Worm (Caenorhabditis elegans) whole organism, L2 larva: ENCODE measurements around the gene rrc-1.

Experiments used
- F13H6.1 ChIP-seq: sonication (generic microtip); optimal IDR thresholded peaks from 2 replicates; lab custom pipeline; 2016; ENCODE audit warnings: missing genetic modification characterization, missing compliant biosample characterization
- alr-1 ChIP-seq: fragments of 150-350 bp; optimal IDR thresholded peaks from 2 replicates; lab custom pipeline; 2014; ENCODE audit warnings: missing biosample characterization, missing genetic modification characterization
- ama-1 ChIP-seq: fragments of 150-350 bp; optimal IDR thresholded peaks from 2 replicates; lab custom pipeline; 2018; ENCODE audit warnings: inconsistent platforms
- crh-2 ChIP-seq: sonication (generic microtip); optimal IDR thresholded peaks from 2 replicates; lab custom pipeline; 2017; ENCODE audit warnings: missing biosample characterization, missing genetic modification characterization
- egl-27 ChIP-seq: sonication (generic microtip); optimal IDR thresholded peaks from 3 replicates; lab custom pipeline; 2017; ENCODE audit warnings: missing biosample characterization, missing genetic modification reagents, missing genetic modification characterization
- elt-1 ChIP-seq: fragments of 150-350 bp; optimal IDR thresholded peaks from 2 replicates; lab custom pipeline; 2014; ENCODE audit warnings: missing biosample characterization, missing genetic modification characterization
- fos-1 ChIP-seq: fragments of 150-350 bp; optimal IDR thresholded peaks from 2 replicates; lab custom pipeline; 2014; ENCODE audit warnings: missing biosample characterization, missing genetic modification characterization
- gmeb-1 ChIP-seq: fragments of 150-350 bp; optimal IDR thresholded peaks from 2 replicates; lab custom pipeline; 2014; ENCODE audit warnings: missing biosample characterization, missing genetic modification characterization
- lin-11 ChIP-seq: fragments of 150-350 bp; sonication (generic microtip); optimal IDR thresholded peaks from 2 replicates; lab custom pipeline; 2014; ENCODE audit warnings: missing biosample characterization, missing genetic modification characterization, inconsistent platforms, mixed read lengths
- lin-13 ChIP-seq: fragments of 150-350 bp; optimal IDR thresholded peaks from 2 replicates; lab custom pipeline; 2014; ENCODE audit warnings: missing biosample characterization, missing genetic modification reagents, missing genetic modification characterization
- lin-39 ChIP-seq: fragments of 150-350 bp; optimal IDR thresholded peaks from 2 replicates; lab custom pipeline; 2014; ENCODE audit warnings: missing biosample characterization, missing genetic modification reagents, missing genetic modification characterization
- lsy-2 ChIP-seq, 2 experiments: fragments of 150-350 bp in 1 of 2; sonication (generic microtip) in 1 of 2; optimal IDR thresholded peaks; 2 replicates each; lab custom pipeline; 2014 to 2017; ENCODE audit warnings: missing biosample characterization in 2 of 2, missing genetic modification characterization in 2 of 2
- mab-5 ChIP-seq: fragments of 150-350 bp; optimal IDR thresholded peaks from 2 replicates; lab custom pipeline; 2014; ENCODE audit warnings: missing biosample characterization, missing genetic modification characterization
- nhr-11 ChIP-seq: fragments of 150-350 bp; optimal IDR thresholded peaks from 2 replicates; lab custom pipeline; 2014; ENCODE audit warnings: missing biosample characterization, missing genetic modification characterization
- nhr-12 ChIP-seq: fragments of 150-350 bp; optimal IDR thresholded peaks from 2 replicates; lab custom pipeline; 2014; ENCODE audit warnings: missing biosample characterization, missing genetic modification characterization
- nhr-129 ChIP-seq: fragments of 150-350 bp; optimal IDR thresholded peaks from 2 replicates; lab custom pipeline; 2014; ENCODE audit warnings: missing biosample characterization, missing genetic modification characterization
- nhr-21 ChIP-seq: fragments of 150-350 bp; optimal IDR thresholded peaks from 2 replicates; lab custom pipeline; 2014; ENCODE audit warnings: missing biosample characterization, missing genetic modification characterization
- nhr-23 ChIP-seq: fragments of 150-350 bp; optimal IDR thresholded peaks from 2 replicates; lab custom pipeline; 2014; ENCODE audit warnings: missing biosample characterization, missing genetic modification reagents, missing genetic modification characterization
- nhr-25 ChIP-seq: fragments of 150-350 bp; sonication (generic microtip); optimal IDR thresholded peaks from 3 replicates; lab custom pipeline; 2014; ENCODE audit warnings: missing biosample characterization, missing genetic modification characterization
- sma-3 ChIP-seq: sonication (generic microtip); optimal IDR thresholded peaks from 2 replicates; lab custom pipeline; 2016; ENCODE audit warnings: missing genetic modification reagents, missing genetic modification characterization, missing compliant biosample characterization
- sma-9 ChIP-seq, 2 experiments: fragments of 150-350 bp in 1 of 2; sonication (generic microtip) in 1 of 2; optimal IDR thresholded peaks; 2 replicates each; lab custom pipeline; 2014 to 2016; ENCODE audit warnings: missing genetic modification characterization in 2 of 2, mild to moderate bottlenecking in 1 of 2, missing biosample characterization in 1 of 2, missing compliant biosample characterization in 1 of 2, missing genetic modification reagents in 1 of 2, moderate library complexity in 1 of 2
- snpc-4 ChIP-seq: fragments of 150-350 bp; optimal IDR thresholded peaks from 2 replicates; lab custom pipeline; 2014; ENCODE audit warnings: missing biosample characterization, missing genetic modification characterization
- unc-39 ChIP-seq: fragments of 150-350 bp; optimal IDR thresholded peaks from 2 replicates; lab custom pipeline; 2014; ENCODE audit warnings: missing biosample characterization, missing genetic modification characterization
- unc-55 ChIP-seq: fragments of 150-350 bp; sonication (generic microtip); optimal IDR thresholded peaks from 3 replicates; lab custom pipeline; 2014; ENCODE audit warnings: missing biosample characterization, missing genetic modification reagents, missing genetic modification characterization
- unc-62 ChIP-seq: fragments of 150-350 bp; optimal IDR thresholded peaks from 2 replicates; lab custom pipeline; 2014; ENCODE audit warnings: missing biosample characterization, missing genetic modification reagents, missing genetic modification characterization
- zag-1 ChIP-seq: fragments of 150-350 bp; optimal IDR thresholded peaks from 2 replicates; lab custom pipeline; 2014; ENCODE audit warnings: missing biosample characterization, missing genetic modification characterization
- ztf-1 ChIP-seq: fragments of 200-800 bp; sonication (Bioruptor generic); conservative IDR thresholded peaks from 2 replicates; pipeline ENCODE4 v1.3.6; 2022; ENCODE audit warnings: missing genetic modification characterization, missing compliant biosample characterization
- ztf-11 ChIP-seq: sonication (generic microtip); optimal IDR thresholded peaks from 2 replicates; lab custom pipeline; 2017; ENCODE audit warnings: missing biosample characterization, missing genetic modification characterization

The rrc-1 gene

DNA sequence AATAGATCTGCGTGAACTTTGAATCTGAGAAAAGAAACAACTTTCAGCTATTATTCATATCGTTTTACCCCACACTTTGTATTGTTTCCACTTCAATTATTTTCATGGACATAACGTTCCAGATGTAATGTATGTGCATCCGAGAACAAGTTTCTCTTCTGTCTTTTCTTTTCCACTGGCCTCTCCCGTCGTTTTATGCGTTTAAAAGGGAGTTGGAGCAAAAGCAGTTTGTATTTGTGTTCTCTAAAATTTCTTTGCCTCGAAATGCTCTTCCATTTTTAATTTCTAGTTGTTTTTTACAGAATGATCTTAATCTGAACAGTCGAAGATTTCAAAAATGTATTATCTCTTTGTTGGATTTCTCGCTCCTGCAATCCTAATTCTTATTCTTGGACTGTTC is 25.5 kb upstream of the rrc-1 start, which contains the start of gene R07B1.11:
Gene R07B1.11 (plus strand): TSS at position 301 of the 400 bp plus-strand sequence.
- no peak for TF ChIP-seq nhr-21 (tag; lab: Kevin White, UChicago)
- TF ChIP-seq snpc-4 (tag; lab: Kevin White, UChicago), result no peak
- no peak for TF ChIP-seq zag-1 (tag; lab: Kevin White, UChicago)
- no peak for TF ChIP-seq nhr-23 (tag; lab: Kevin White, UChicago)
- no peak for TF ChIP-seq nhr-12
- TF ChIP-seq unc-62 (GFP tag; lab: Kevin White, UChicago), result no peak
- no peak for TF ChIP-seq nhr-11
- TF ChIP-seq ztf-11, result no peak
- no peak for TF ChIP-seq F13H6.1 (tag; lab: Kevin White, UChicago)
- TF ChIP-seq nhr-129 (tag; lab: Kevin White, UChicago), result no peak
- no peak for TF ChIP-seq unc-55 (GFP tag; lab: Kevin White, UChicago)
- no peak for TF ChIP-seq egl-27 (tag; lab: Kevin White, UChicago)
- no peak for TF ChIP-seq mab-5 (tag; lab: Kevin White, UChicago)

DNA sequence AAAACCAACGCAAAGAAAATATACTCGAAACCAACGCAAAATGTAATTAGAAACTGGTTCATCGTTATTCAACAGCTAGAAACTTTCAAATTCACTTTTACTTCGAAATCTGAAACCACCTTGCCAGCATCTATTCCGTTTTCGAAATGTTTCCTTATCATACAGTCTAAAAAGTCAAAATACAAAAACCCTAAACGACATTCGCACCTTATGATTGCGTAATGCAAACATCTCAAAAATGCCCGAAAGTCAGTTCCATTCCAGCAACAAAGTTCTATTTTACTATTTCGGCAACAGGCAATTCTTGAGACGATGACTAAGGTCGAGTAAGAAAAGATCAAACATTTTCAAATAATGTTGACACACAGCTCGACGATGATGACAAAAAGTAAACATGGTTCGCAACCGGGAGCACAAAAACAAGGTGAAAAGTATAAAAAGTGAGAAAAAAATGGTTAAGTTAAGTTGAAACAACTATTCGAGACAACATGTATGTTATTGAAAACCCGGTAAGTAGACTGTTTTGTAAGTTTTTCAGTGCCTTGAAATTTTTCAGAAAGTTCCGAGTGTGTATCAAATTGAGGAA is 20.8 kb upstream of the rrc-1 start, which contains the start of gene lec-7:
Gene lec-7 (plus strand): TSS at position 297 of the 586 bp plus-strand sequence.
- no peak for TF ChIP-seq lin-11 (tag; lab: Kevin White, UChicago)
- TF ChIP-seq fos-1 (tag; lab: Kevin White, UChicago), result peak; percentile 66
- TF ChIP-seq gmeb-1 (tag; lab: Kevin White, UChicago), result no peak
- TF ChIP-seq nhr-129 (tag; lab: Kevin White, UChicago), result peak; percentile 20
- TF ChIP-seq, all 48 proteins: peak for 2

DNA sequence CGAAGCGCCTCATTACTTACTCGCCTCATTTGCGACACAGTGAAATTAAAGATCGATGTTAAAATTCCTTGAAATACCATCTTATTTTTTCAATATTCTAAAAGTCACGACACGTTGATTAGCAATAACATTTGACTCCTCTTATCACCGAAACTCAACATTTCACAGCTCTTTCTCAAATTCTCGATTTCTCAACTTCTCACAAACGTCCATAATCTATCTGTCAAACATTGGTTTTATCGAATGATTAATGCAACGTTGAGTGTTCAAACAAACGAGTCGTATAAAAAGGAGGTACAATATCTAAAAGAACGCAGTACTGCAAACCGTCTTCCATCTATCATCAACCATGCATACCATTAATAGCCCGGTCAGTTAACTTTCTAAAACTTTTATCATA is 19.2 kb upstream of the rrc-1 start, which contains the start of gene lec-8:
Gene lec-8 (plus strand): TSS at position 314 of the 400 bp plus-strand sequence.
- TF ChIP-seq fos-1 (tag; lab: Kevin White, UChicago) (peak; percentile 90), unc-62 (GFP tag; lab: Kevin White, UChicago) (no peak)

ce11 chrX:9848214-9848789 is 17.2 kb upstream of the rrc-1 start:
- TF ChIP-seq alr-1 (no peak), snpc-4 (tag; lab: Kevin White, UChicago) (no peak), sma-3 (GFP tag; lab: Kevin White, UChicago) (no peak), lin-39 (no peak), nhr-12 (no peak), lin-11 (tag; lab: Kevin White, UChicago) (no peak), elt-1 (tag; lab: Kevin White, UChicago) (no peak), unc-39 (tag; lab: Kevin White, UChicago) (no peak), nhr-21 (tag; lab: Kevin White, UChicago) (no peak), lin-13 (GFP tag; lab: Kevin White, UChicago) (no peak), nhr-25 (tag; lab: Kevin White, UChicago) (no peak), sma-9 (GFP tag; optimal IDR thresholded peaks at IDR 0.05; lab: Kevin White, UChicago) (no peak), sma-9 (tag; optimal IDR thresholded peaks at IDR 0.05; lab: Kevin White, UChicago) (no peak), nhr-23 (tag; lab: Kevin White, UChicago) (no peak)

ce11 chrX:9846975-9847374 is 15.9 kb upstream of the rrc-1 start, which contains the start of gene vab-15:
Gene vab-15, plus strand, starts transcription at chrX:9847275.
- TF ChIP-seq lin-39, result no peak
- no peak for TF ChIP-seq gmeb-1 (tag; lab: Kevin White, UChicago)
- no peak for TF ChIP-seq crh-2
- TF ChIP-seq ztf-11, result no peak

DNA sequence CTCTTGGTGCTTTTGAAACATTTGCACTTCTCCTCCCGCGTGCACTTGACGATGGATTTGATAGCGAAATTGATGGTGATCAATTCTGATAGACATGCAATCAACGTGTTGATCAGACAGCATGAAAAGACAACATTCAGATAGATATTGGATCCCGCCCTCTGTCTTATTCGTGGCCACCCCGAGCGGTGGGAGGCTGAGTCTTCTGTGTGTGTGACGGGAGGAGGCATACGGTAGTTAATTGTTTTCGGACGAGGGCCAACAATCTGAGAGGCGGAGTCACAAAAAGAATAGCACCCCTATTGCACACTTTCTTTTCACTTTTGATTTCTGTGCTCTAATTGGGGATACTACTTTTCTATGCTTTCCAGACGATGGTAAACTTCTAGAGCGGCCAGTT is 14.8 kb upstream of the rrc-1 start:
- TF ChIP-seq lsy-2 (tag; optimal IDR thresholded peaks at IDR 0.05; lab: Kevin White, UChicago), result peak in 1 of 2 experiments; percentile 33
- no peak for TF ChIP-seq ztf-1 (GFP tag; lab: Robert Waterston, UW)
- TF ChIP-seq, all 48 proteins: peak for 1

DNA sequence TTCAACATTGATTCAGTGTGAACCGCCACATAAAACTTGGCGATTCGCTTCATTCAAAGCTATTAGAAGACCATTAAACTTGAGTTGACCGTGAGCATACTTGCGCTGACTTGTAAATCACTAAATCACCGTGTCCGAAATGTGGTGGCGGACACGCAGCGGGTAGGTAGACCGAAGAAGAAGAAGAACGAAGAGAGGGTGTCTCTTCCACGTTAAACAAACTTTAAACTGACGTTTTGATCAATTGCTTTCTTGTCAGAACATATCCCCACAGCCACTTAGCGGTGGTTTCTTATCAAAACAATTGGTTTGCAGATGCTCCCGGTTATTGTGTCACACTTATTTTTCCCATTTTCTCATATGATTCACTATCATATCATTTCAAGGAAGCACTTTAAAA is 12.5 kb upstream of the rrc-1 start:
- TF ChIP-seq ama-1, result no peak
